Worm (Caenorhabditis elegans) whole organism, mixed stage, embryonic: ENCODE measurements around the gene nlp-26.

Experiments
- M03D4.4 ChIP-seq: sonication (generic microtip); optimal IDR thresholded peaks from 2 replicates; lab custom pipeline; 2017; ENCODE audit warnings: mild to moderate bottlenecking, missing genetic modification characterization, missing compliant biosample characterization
- bed-3 ChIP-seq: fragments of 200-800 bp; sonication (Bioruptor generic); optimal IDR thresholded peaks from 3 replicates; lab custom pipeline; 2018; ENCODE audit warnings: mild to moderate bottlenecking, missing genetic modification characterization, moderate library complexity, missing compliant biosample characterization
- ceh-39 ChIP-seq: fragments of 150-350 bp; optimal IDR thresholded peaks from 2 replicates; lab custom pipeline; 2014; ENCODE audit warnings: missing biosample characterization, missing genetic modification characterization
- ceh-83 ChIP-seq: fragments of 200-800 bp; sonication (Bioruptor generic); optimal IDR thresholded peaks from 2 replicates; lab custom pipeline; 2018; ENCODE audit warnings: mild to moderate bottlenecking, missing genetic modification characterization, missing compliant biosample characterization
- ces-1 ChIP-seq: fragments of 150-350 bp; optimal IDR thresholded peaks from 2 replicates; lab custom pipeline; 2014; ENCODE audit warnings: missing biosample characterization, missing genetic modification reagents, missing genetic modification characterization
- cnd-1 ChIP-seq: fragments of 200-800 bp; sonication (Bioruptor generic); optimal IDR thresholded peaks from 2 replicates; lab custom pipeline; 2018; ENCODE audit warnings: mild to moderate bottlenecking, missing genetic modification characterization, missing compliant biosample characterization
- drap-1 ChIP-seq: fragments of 200-800 bp; sonication (Bioruptor generic); optimal IDR thresholded peaks from 3 replicates; lab custom pipeline; 2018; ENCODE audit warnings: mild to moderate bottlenecking, missing genetic modification characterization, missing compliant biosample characterization
- flh-1 ChIP-seq: fragments of 200-800 bp; sonication (Bioruptor generic); optimal IDR thresholded peaks from 2 replicates; lab custom pipeline; 2018; ENCODE audit warnings: mild to moderate bottlenecking, missing genetic modification characterization, moderate library complexity, missing compliant biosample characterization
- hlh-1 ChIP-seq: fragments of 150-350 bp; optimal IDR thresholded peaks from 2 replicates; lab custom pipeline; 2014; ENCODE audit warnings: missing biosample characterization, missing genetic modification reagents, missing genetic modification characterization
- lin-32 ChIP-seq: fragments of 200-800 bp; sonication (Bioruptor generic); optimal IDR thresholded peaks from 2 replicates; lab custom pipeline; 2018; ENCODE audit warnings: mild to moderate bottlenecking, missing genetic modification characterization, missing compliant biosample characterization
- lsy-2 ChIP-seq: fragments of 150-350 bp; optimal IDR thresholded peaks from 2 replicates; lab custom pipeline; 2014; ENCODE audit warnings: missing biosample characterization, missing genetic modification characterization
- mab-5 ChIP-seq: fragments of 150-350 bp; optimal IDR thresholded peaks from 2 replicates; lab custom pipeline; 2014; ENCODE audit warnings: missing biosample characterization, missing genetic modification characterization
- mep-1 ChIP-seq: fragments of 150-350 bp; optimal IDR thresholded peaks from 2 replicates; lab custom pipeline; 2017; ENCODE audit warnings: missing biosample characterization, missing genetic modification reagents, missing genetic modification characterization, inconsistent platforms
- mls-2 ChIP-seq: sonication (generic microtip); optimal IDR thresholded peaks from 2 replicates; lab custom pipeline; 2016; ENCODE audit warnings: mild to moderate bottlenecking, missing genetic modification characterization, moderate library complexity, missing compliant biosample characterization
- nhr-2 ChIP-seq: fragments of 150-350 bp; optimal IDR thresholded peaks from 2 replicates; lab custom pipeline; 2014; ENCODE audit warnings: missing biosample characterization, missing genetic modification characterization
- nhr-237 ChIP-seq: fragments of 150-350 bp; optimal IDR thresholded peaks from 2 replicates; lab custom pipeline; 2014; ENCODE audit warnings: missing biosample characterization, missing genetic modification characterization
- nhr-28 ChIP-seq: fragments of 150-350 bp; optimal IDR thresholded peaks from 2 replicates; lab custom pipeline; 2014; ENCODE audit warnings: missing biosample characterization, missing genetic modification characterization
- nhr-76 ChIP-seq: sonication (generic microtip); optimal IDR thresholded peaks from 2 replicates; lab custom pipeline; 2017; ENCODE audit warnings: missing biosample characterization, missing genetic modification characterization
- pha-4 ChIP-seq: fragments of 150-350 bp; optimal IDR thresholded peaks from 2 replicates; lab custom pipeline; 2018; ENCODE audit warnings: missing biosample characterization, missing genetic modification reagents, missing genetic modification characterization
- sem-2 ChIP-seq: fragments of 200-800 bp; sonication (Bioruptor generic); optimal IDR thresholded peaks from 2 replicates; lab custom pipeline; 2018; ENCODE audit warnings: mild to moderate bottlenecking, missing genetic modification characterization, missing compliant biosample characterization
- snpc-4 ChIP-seq: fragments of 150-350 bp; optimal IDR thresholded peaks from 2 replicates; lab custom pipeline; 2014; ENCODE audit warnings: missing biosample characterization, missing genetic modification characterization
- sptf-1 ChIP-seq: sonication (generic microtip); optimal IDR thresholded peaks from 2 replicates; lab custom pipeline; 2017; ENCODE audit warnings: mild to moderate bottlenecking, missing genetic modification characterization, moderate library complexity, missing compliant biosample characterization
- tbx-8 ChIP-seq: fragments of 200-800 bp; sonication (Bioruptor generic); optimal IDR thresholded peaks from 2 replicates; lab custom pipeline; 2018; ENCODE audit warnings: mild to moderate bottlenecking, missing genetic modification characterization, moderate library complexity, missing compliant biosample characterization
- unc-120 ChIP-seq: sonication (generic microtip); optimal IDR thresholded peaks from 2 replicates; lab custom pipeline; 2017; ENCODE audit warnings: missing genetic modification characterization, missing compliant biosample characterization; ENCODE audit not compliant: poor library complexity, severe bottlenecking
- unc-39 ChIP-seq: fragments of 150-350 bp; optimal IDR thresholded peaks from 2 replicates; lab custom pipeline; 2014; ENCODE audit warnings: missing biosample characterization, missing genetic modification characterization
- unc-62 ChIP-seq: fragments of 150-350 bp; optimal IDR thresholded peaks from 2 replicates; lab custom pipeline; 2014; ENCODE audit warnings: missing biosample characterization, missing genetic modification reagents, missing genetic modification characterization
- zip-8 ChIP-seq: fragments of 150-350 bp; optimal IDR thresholded peaks from 2 replicates; lab custom pipeline; 2014; ENCODE audit warnings: missing biosample characterization, missing genetic modification characterization
- ztf-11 ChIP-seq: fragments of 150-350 bp; optimal IDR thresholded peaks from 2 replicates; lab custom pipeline; 2014; ENCODE audit warnings: missing biosample characterization, missing genetic modification characterization

nlp-26 gene

ce11 chrV:19599087-19599486, 14.2 kb upstream of the nlp-26 start:
- no peak for TF ChIP-seq tbx-8
- no peak for TF ChIP-seq lin-32 (GFP tag; lab: Kevin White, UChicago)
- no peak for TF ChIP-seq lsy-2 (tag; lab: Kevin White, UChicago)
- no peak for TF ChIP-seq mep-1

- TF ChIP-seq ces-1, result no peak
- no peak for TF ChIP-seq lsy-2 (tag; lab: Kevin White, UChicago)
- TF ChIP-seq unc-39 (tag; lab: Kevin White, UChicago), result no peak
- no peak for TF ChIP-seq nhr-2 (tag; lab: Kevin White, UChicago)
- TF ChIP-seq snpc-4 (tag; lab: Kevin White, UChicago), result no peak
- TF ChIP-seq unc-62 (GFP tag; lab: Kevin White, UChicago), result no peak
- no peak for TF ChIP-seq sem-2 (GFP tag; lab: Kevin White, UChicago)
- no peak for TF ChIP-seq M03D4.4 (tag; lab: Kevin White, UChicago)
- no peak for TF ChIP-seq sptf-1 (tag; lab: Kevin White, UChicago)
- no peak for TF ChIP-seq nhr-76 (tag; lab: Kevin White, UChicago)
- TF ChIP-seq mab-5 (tag; lab: Kevin White, UChicago), result no peak
- TF ChIP-seq hlh-1 (tag; lab: Kevin White, UChicago), result no peak
- no peak for TF ChIP-seq ceh-83 (GFP tag; lab: Kevin White, UChicago)
- TF ChIP-seq bed-3, result no peak
These were observed 7.8 kb upstream of the nlp-26 start for ce11 chrV:19605415-19605814.

- TF ChIP-seq zip-8 (tag; lab: Kevin White, UChicago), result no peak
- no peak for TF ChIP-seq nhr-76 (tag; lab: Kevin White, UChicago)
- TF ChIP-seq ces-1, result no peak
- no peak for TF ChIP-seq flh-1 (GFP tag; lab: Kevin White, UChicago)
- no peak for TF ChIP-seq unc-62 (GFP tag; lab: Kevin White, UChicago)
- TF ChIP-seq ceh-83 (GFP tag; lab: Kevin White, UChicago), result no peak
- TF ChIP-seq mls-2 (tag; lab: Kevin White, UChicago), result no peak
- no peak for TF ChIP-seq drap-1 (GFP tag; lab: Kevin White, UChicago)
- no peak for TF ChIP-seq mep-1
These were observed 7.4 kb upstream of the nlp-26 start, which contains the start of gene nlp-25 for ce11 chrV:19605880-19606279. Gene nlp-25 (plus strand): TSS chrV:19606180.

- TF ChIP-seq unc-120 (tag; lab: Kevin White, UChicago) (no peak), snpc-4 (tag; lab: Kevin White, UChicago) (no peak)
These were observed 4.6 kb upstream of the nlp-26 start for ce11 chrV:19608665-19609064.

ce11 chrV:19609194-19609593, 4.1 kb upstream of the nlp-26 start, which contains the start of gene grsp-1:
Gene grsp-1 (plus strand): TSS chrV:19609494.
- no peak for TF ChIP-seq cnd-1 (tag; lab: Kevin White, UChicago)
- TF ChIP-seq, all 35 proteins: peak for 0

- TF ChIP-seq M03D4.4 (tag; lab: Kevin White, UChicago) (no peak), nhr-2 (tag; lab: Kevin White, UChicago) (no peak), unc-62 (GFP tag; lab: Kevin White, UChicago) (no peak), nhr-28 (tag; lab: Kevin White, UChicago) (no peak), hlh-1 (tag; lab: Kevin White, UChicago) (no peak), pha-4 (no peak), ceh-83 (GFP tag; lab: Kevin White, UChicago) (no peak), cnd-1 (tag; lab: Kevin White, UChicago) (no peak), unc-39 (tag; lab: Kevin White, UChicago) (no peak), zip-8 (tag; lab: Kevin White, UChicago) (no peak), unc-120 (tag; lab: Kevin White, UChicago) (no peak), snpc-4 (tag; lab: Kevin White, UChicago) (no peak), mls-2 (tag; lab: Kevin White, UChicago) (no peak), ceh-39 (tag; lab: Kevin White, UChicago) (no peak), nhr-237 (tag; lab: Kevin White, UChicago) (no peak), nhr-76 (tag; lab: Kevin White, UChicago) (no peak), ztf-11 (tag; lab: Kevin White, UChicago) (no peak), lin-32 (GFP tag; lab: Kevin White, UChicago) (no peak)
These were observed 3.0 kb upstream of the nlp-26 start for ce11 chrV:19610118-19610707.
